Worm (Caenorhabditis elegans): ENCODE data around the gene C47D12.5.

Gene C47D12.5

DNA sequence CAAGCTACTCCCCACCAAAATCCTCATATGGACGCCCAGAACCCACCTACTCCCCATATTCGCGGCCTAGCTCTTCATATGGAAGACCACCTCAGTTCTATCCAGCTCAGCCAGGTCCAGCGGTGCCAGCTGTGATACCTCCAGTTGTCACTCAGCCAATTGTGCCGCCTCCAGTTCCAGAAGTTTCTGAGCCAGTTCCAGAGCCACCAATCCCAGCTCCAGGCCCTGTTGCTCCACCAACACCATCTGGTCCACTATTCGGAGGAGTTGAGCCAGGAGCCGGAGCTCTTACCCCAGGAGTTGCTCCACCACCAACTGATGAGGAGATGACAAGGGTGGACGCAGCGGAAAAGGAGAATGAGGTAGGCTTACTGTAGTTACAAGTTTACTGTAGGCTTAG lies 36.5 kb upstream of the C47D12.5 start:
- TF ChIP-seq K09A11.1 (tag; optimal IDR thresholded peaks at IDR 0.05; ENCODE audit: insufficient read depth) (no peak), C08G9.2 (tag; optimal IDR thresholded peaks at IDR 0.05) (no peak), nfya-1 (tag; optimal IDR thresholded peaks at IDR 0.05) (no peak), sox-4 (tag; optimal IDR thresholded peaks at IDR 0.05) (no peak), dve-1 (tag; optimal IDR thresholded peaks at IDR 0.05) (no peak), mec-3 (tag; optimal IDR thresholded peaks at IDR 0.05; ENCODE audit: borderline replicate concordance) (no peak), ceh-30 (tag; optimal IDR thresholded peaks at IDR 0.05) (no peak), nhr-232 (tag; optimal IDR thresholded peaks at IDR 0.05) (no peak), gmeb-2 (tag; optimal IDR thresholded peaks at IDR 0.05) (no peak), T23F11.4 (GFP tag; optimal IDR thresholded peaks at IDR 0.05) (no peak), hlh-6 (tag; optimal IDR thresholded peaks at IDR 0.05) (no peak), pqm-1 (tag; optimal IDR thresholded peaks at IDR 0.05) (no peak), unc-42 (tag; optimal IDR thresholded peaks at IDR 0.05) (no peak), lin-11 (tag; optimal IDR thresholded peaks at IDR 0.05) (no peak), F13H6.1 (tag; optimal IDR thresholded peaks at IDR 0.05) (no peak), ceh-9 (tag; optimal IDR thresholded peaks at IDR 0.05) (no peak), tbx-7 (tag; optimal IDR thresholded peaks at IDR 0.05) (no peak), fkh-6 (tag; optimal IDR thresholded peaks at IDR 0.05) (no peak), hlh-30 (tag; optimal IDR thresholded peaks at IDR 0.05; ENCODE audit: insufficient read depth) (no peak), ceh-22 (tag; optimal IDR thresholded peaks at IDR 0.05) (no peak)

DNA sequence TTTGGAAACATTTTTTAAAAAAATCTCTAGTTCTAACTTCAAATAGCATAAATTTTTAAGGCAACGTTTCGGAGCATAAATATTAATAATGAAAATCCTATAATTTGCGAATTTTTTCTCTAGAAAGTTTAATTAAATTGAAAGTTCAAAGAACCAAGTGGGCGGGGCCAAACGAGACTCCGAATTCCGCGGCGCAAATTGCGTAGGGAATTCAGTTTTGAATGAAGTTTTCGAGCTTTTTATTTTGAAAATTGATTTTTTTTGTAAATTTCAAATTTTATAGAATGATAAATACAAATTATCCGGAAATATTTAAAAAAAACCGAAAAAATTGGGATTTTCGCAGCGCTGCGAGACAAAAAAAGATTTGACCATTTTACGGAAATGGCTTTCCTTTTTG lies 35.7 kb upstream of the C47D12.5 start:
- no peak for TF ChIP-seq gmeb-2 (tag; optimal IDR thresholded peaks at IDR 0.05)
- TF ChIP-seq ttx-3 (tag; optimal IDR thresholded peaks at IDR 0.05): no peak
- no peak for TF ChIP-seq C08G9.2 (tag; optimal IDR thresholded peaks at IDR 0.05)
- TF ChIP-seq ceh-22 (tag; optimal IDR thresholded peaks at IDR 0.05): no peak
- TF ChIP-seq K02D7.2 (tag; optimal IDR thresholded peaks at IDR 0.05): no peak
- no peak for TF ChIP-seq pha-4 (tag; optimal IDR thresholded peaks at IDR 0.05)
- no peak for TF ChIP-seq pat-9 (tag; optimal IDR thresholded peaks at IDR 0.05)
- no peak for TF ChIP-seq nfya-1 (tag; optimal IDR thresholded peaks at IDR 0.05)
- TF ChIP-seq elt-2 (tag; optimal IDR thresholded peaks at IDR 0.05): no peak
- TF ChIP-seq K09A11.1 (tag; optimal IDR thresholded peaks at IDR 0.05; ENCODE audit: insufficient read depth): no peak
- no peak for TF ChIP-seq F13H6.1 (tag; optimal IDR thresholded peaks at IDR 0.05)
- no peak for TF ChIP-seq ceh-18 (tag; optimal IDR thresholded peaks at IDR 0.05)
- TF ChIP-seq hlh-8 (tag; optimal IDR thresholded peaks at IDR 0.05): no peak
- TF ChIP-seq lin-11 (tag; optimal IDR thresholded peaks at IDR 0.05): no peak
- no peak for TF ChIP-seq unc-42 (tag; optimal IDR thresholded peaks at IDR 0.05)
- TF ChIP-seq che-1 (tag; optimal IDR thresholded peaks at IDR 0.05): no peak
- no peak for TF ChIP-seq odd-2 (tag; optimal IDR thresholded peaks at IDR 0.05)
- no peak for TF ChIP-seq hlh-15 (tag; optimal IDR thresholded peaks at IDR 0.05)
- TF ChIP-seq hlh-30 (tag; optimal IDR thresholded peaks at IDR 0.05; ENCODE audit: insufficient read depth): no peak
- TF ChIP-seq ceh-14 (tag; optimal IDR thresholded peaks at IDR 0.05): no peak

DNA sequence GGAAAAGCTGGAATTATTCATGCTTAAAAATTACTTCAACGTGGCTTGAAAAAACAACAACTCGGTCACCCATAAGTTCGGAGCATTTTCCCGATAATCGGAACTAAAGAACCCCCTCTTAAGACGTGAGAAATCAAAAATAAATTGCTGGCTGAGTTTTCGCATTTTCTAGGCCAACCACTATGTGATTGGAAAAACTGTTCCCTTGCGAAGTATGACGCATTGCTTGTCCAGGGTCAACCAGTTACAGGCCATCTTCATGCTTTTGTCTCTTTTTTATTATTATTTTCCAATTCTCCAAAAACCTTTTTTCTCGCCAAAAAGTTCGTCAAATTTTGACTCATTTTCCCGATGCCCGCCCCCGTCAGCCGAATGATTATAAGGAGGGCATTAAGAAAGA lies 35.0 kb upstream of the C47D12.5 start, which contains the start of gene F13D12.3:
Gene F13D12.3 (plus strand): TSS at position 301 of the 400 bp plus-strand sequence.
- TF ChIP-seq zip-5 (tag; optimal IDR thresholded peaks at IDR 0.05): no peak
- TF ChIP-seq ahr-1 (tag; optimal IDR thresholded peaks at IDR 0.05): no peak
- TF ChIP-seq elt-4 (tag; optimal IDR thresholded peaks at IDR 0.05): no peak
- no peak for TF ChIP-seq lin-11 (tag; optimal IDR thresholded peaks at IDR 0.05)
- no peak for TF ChIP-seq ceh-14 (tag; optimal IDR thresholded peaks at IDR 0.05)
- TF ChIP-seq tbx-2 (tag; optimal IDR thresholded peaks at IDR 0.05): no peak
- no peak for TF ChIP-seq elt-2 (tag; optimal IDR thresholded peaks at IDR 0.05)

DNA sequence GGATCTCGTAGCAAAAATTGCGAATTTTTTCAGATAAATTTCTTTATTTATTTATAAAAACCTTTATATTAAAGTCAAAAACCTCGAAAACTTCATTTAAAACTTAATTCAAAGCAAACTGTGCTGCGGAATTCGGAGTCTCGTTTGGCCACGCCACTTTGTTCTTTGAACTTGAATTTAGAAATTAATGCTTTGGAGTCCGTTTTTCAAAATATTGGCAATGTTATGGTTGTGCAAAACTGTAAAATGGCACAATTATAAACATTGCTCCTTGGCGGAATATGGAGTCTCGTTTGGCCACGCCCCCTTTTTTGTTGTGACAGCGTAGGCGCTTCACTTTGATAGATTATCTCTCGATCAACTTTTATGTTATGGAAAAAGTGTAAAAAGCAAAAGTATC lies 34.5 kb upstream of the C47D12.5 start:
- TF ChIP-seq odd-2 (tag; optimal IDR thresholded peaks at IDR 0.05): no peak
- no peak for TF ChIP-seq ceh-34 (tag; optimal IDR thresholded peaks at IDR 0.05)
- no peak for TF ChIP-seq pag-3 (tag; optimal IDR thresholded peaks at IDR 0.05; ENCODE audit: borderline replicate concordance)
- no peak for TF ChIP-seq syd-9 (tag; optimal IDR thresholded peaks at IDR 0.05)
- no peak for TF ChIP-seq T23F11.4 (GFP tag; optimal IDR thresholded peaks at IDR 0.05)
- no peak for TF ChIP-seq gmeb-2 (tag; optimal IDR thresholded peaks at IDR 0.05)
- no peak for TF ChIP-seq elt-2 (tag; optimal IDR thresholded peaks at IDR 0.05)
- no peak for TF ChIP-seq tbx-2 (tag; optimal IDR thresholded peaks at IDR 0.05)
- TF ChIP-seq ceh-48 (tag; optimal IDR thresholded peaks at IDR 0.05): no peak

All from whole organism, late embryonic.